Fruit fly (Drosophila melanogaster) whole organism, prepupa: ENCODE data around the gene Ugt303A1.
A peak's percentile ranks its signal among the peaks of the same experiment; 100 is the strongest.

Experiments
- Blimp-1 ChIP-seq: fragments of 200-800 bp; sonication (Bioruptor generic); optimal IDR thresholded peaks from 3 replicates; lab custom pipeline; 2017; ENCODE audit warnings: missing biosample characterization, missing genetic modification characterization, mild to moderate bottlenecking, moderate library complexity, missing genetic modification reagents
- CG10631 ChIP-seq: fragments of 200-800 bp; sonication (Bioruptor generic); optimal IDR thresholded peaks from 2 replicates; lab custom pipeline; 2016; ENCODE audit warnings: missing biosample characterization, missing genetic modification characterization
- CG11294 ChIP-seq: fragments of 200-800 bp; sonication (Bioruptor generic); IDR thresholded peaks from 2 replicates; pipeline ENCODE4 v1.3.6; 2022; ENCODE audit warnings: missing biosample characterization, missing genetic modification characterization
- CG11762 ChIP-seq: fragments of 200-800 bp; sonication (Bioruptor generic); optimal IDR thresholded peaks from 3 replicates; lab custom pipeline; 2016; ENCODE audit warnings: missing biosample characterization, missing genetic modification characterization; ENCODE audit not compliant: insufficient read depth
- CG15336 ChIP-seq: fragments of 200-800 bp; sonication (Bioruptor generic); IDR thresholded peaks from 2 replicates; pipeline ENCODE4 v1.3.6; 2022; ENCODE audit warnings: missing biosample characterization, missing genetic modification characterization
- CG1621 ChIP-seq: fragments of 200-800 bp; sonication (Bioruptor generic); optimal IDR thresholded peaks from 3 replicates; lab custom pipeline; 2018; ENCODE audit warnings: missing biosample characterization, mild to moderate bottlenecking, missing genetic modification characterization
- CG3032 ChIP-seq: fragments of 200-800 bp; optimal IDR thresholded peaks from 2 replicates; lab custom pipeline; 2019; ENCODE audit warnings: missing biosample characterization, mild to moderate bottlenecking, missing genetic modification characterization, moderate library complexity
- CG31627 ChIP-seq: fragments of 200-800 bp; sonication (Bioruptor generic); optimal IDR thresholded peaks from 3 replicates; lab custom pipeline; 2016; ENCODE audit warnings: missing biosample characterization, missing genetic modification characterization
- CG32006 ChIP-seq: fragments of 200-800 bp; sonication (Bioruptor generic); optimal IDR thresholded peaks from 3 replicates; lab custom pipeline; 2017; ENCODE audit warnings: missing biosample characterization, mild to moderate bottlenecking, missing genetic modification characterization
- CG34406 ChIP-seq: fragments of 200-800 bp; sonication (Bioruptor generic); optimal IDR thresholded peaks from 3 replicates; lab custom pipeline; 2016; ENCODE audit warnings: missing biosample characterization, missing genetic modification characterization
- CG3919 ChIP-seq: fragments of 200-800 bp; sonication (Bioruptor generic); optimal IDR thresholded peaks from 3 replicates; lab custom pipeline; 2016; ENCODE audit warnings: missing biosample characterization, missing genetic modification characterization
- CG6163 ChIP-seq: fragments of 200-800 bp; sonication (Bioruptor generic); IDR thresholded peaks from 3 replicates; pipeline ENCODE4 v1.3.6; 2022; ENCODE audit warnings: missing biosample characterization, missing genetic modification characterization
- CG6808 ChIP-seq: fragments of 200-800 bp; sonication (Bioruptor generic); optimal IDR thresholded peaks from 3 replicates; lab custom pipeline; 2017; ENCODE audit warnings: missing biosample characterization, missing genetic modification characterization, mild to moderate bottlenecking, moderate library complexity, missing genetic modification reagents
- CG6854 ChIP-seq: fragments of 200-800 bp; sonication (Bioruptor generic); optimal IDR thresholded peaks from 2 replicates; lab custom pipeline; 2017; ENCODE audit warnings: missing biosample characterization, mild to moderate bottlenecking, missing genetic modification characterization
- CG8119 ChIP-seq: fragments of 200-800 bp; sonication (Bioruptor generic); IDR thresholded peaks from 3 replicates; pipeline ENCODE4 v1.3.6; 2022; ENCODE audit warnings: missing biosample characterization, missing genetic modification characterization
- CG8632 ChIP-seq: fragments of 200-800 bp; sonication (Bioruptor generic); optimal IDR thresholded peaks from 3 replicates; lab custom pipeline; 2016; ENCODE audit warnings: missing biosample characterization, missing genetic modification characterization
- CG9139 ChIP-seq: fragments of 200-800 bp; sonication (Bioruptor generic); optimal IDR thresholded peaks from 3 replicates; lab custom pipeline; 2017; ENCODE audit warnings: missing biosample characterization, mild to moderate bottlenecking, missing genetic modification characterization
- Eip75B ChIP-seq: fragments of 200-800 bp; sonication (Bioruptor generic); optimal IDR thresholded peaks from 3 replicates; lab custom pipeline; 2016; ENCODE audit warnings: missing biosample characterization, missing genetic modification characterization
- Eip78C ChIP-seq: fragments of 200-800 bp; sonication (Bioruptor generic); peaks from one replicate; lab custom pipeline; 2016; ENCODE audit warnings: missing biosample characterization, missing genetic modification characterization
- Eip93F ChIP-seq: fragments of 200-800 bp; sonication (Bioruptor generic); optimal IDR thresholded peaks from 2 replicates; lab custom pipeline; 2016; ENCODE audit warnings: missing biosample characterization, mild to moderate bottlenecking, missing genetic modification characterization
- Ets96B ChIP-seq: fragments of 200-800 bp; optimal IDR thresholded peaks from 2 replicates; lab custom pipeline; 2019; ENCODE audit warnings: missing biosample characterization, mild to moderate bottlenecking, missing genetic modification characterization, moderate library complexity
- Gug ChIP-seq: fragments of 200-800 bp; sonication (Bioruptor generic); IDR thresholded peaks from 2 replicates; pipeline ENCODE4 v1.3.6; 2022; ENCODE audit warnings: missing biosample characterization, missing genetic modification characterization
- Hr39 ChIP-seq: fragments of 200-800 bp; sonication (Bioruptor generic); optimal IDR thresholded peaks from 2 replicates; lab custom pipeline; 2016; ENCODE audit warnings: missing biosample characterization, missing genetic modification characterization
- Hr4 ChIP-seq: fragments of 200-800 bp; sonication (Bioruptor generic); optimal IDR thresholded peaks from 3 replicates; lab custom pipeline; 2016; ENCODE audit warnings: missing biosample characterization, missing genetic modification characterization
- Lpt ChIP-seq: fragments of 200-800 bp; sonication (Bioruptor generic); optimal IDR thresholded peaks from 3 replicates; lab custom pipeline; 2016; ENCODE audit warnings: missing biosample characterization, missing genetic modification characterization
- OdsH ChIP-seq: fragments of 200-800 bp; sonication (Bioruptor generic); optimal IDR thresholded peaks from 3 replicates; lab custom pipeline; 2016; ENCODE audit warnings: missing biosample characterization, missing genetic modification characterization
- Smox ChIP-seq: fragments of 200-800 bp; sonication (Bioruptor generic); optimal IDR thresholded peaks from 3 replicates; lab custom pipeline; 2016; ENCODE audit warnings: missing biosample characterization, missing genetic modification characterization
- Sox102F ChIP-seq: fragments of 200-800 bp; sonication (Bioruptor generic); optimal IDR thresholded peaks from 2 replicates; lab custom pipeline; 2016; ENCODE audit warnings: missing biosample characterization, mild to moderate bottlenecking, missing genetic modification characterization
- Sox14 ChIP-seq: fragments of 200-800 bp; sonication (Bioruptor generic); optimal IDR thresholded peaks from 3 replicates; lab custom pipeline; 2016; ENCODE audit warnings: missing biosample characterization, missing genetic modification characterization
- Sox15 ChIP-seq: fragments of 200-800 bp; sonication (Bioruptor generic); optimal IDR thresholded peaks from 3 replicates; lab custom pipeline; 2016; ENCODE audit warnings: missing biosample characterization, missing genetic modification characterization
- achi ChIP-seq: fragments of 200-800 bp; sonication (Bioruptor generic); optimal IDR thresholded peaks from 3 replicates; lab custom pipeline; 2016; ENCODE audit warnings: missing biosample characterization, missing genetic modification characterization
- cyc ChIP-seq: fragments of 200-800 bp; sonication (Bioruptor generic); optimal IDR thresholded peaks from 3 replicates; lab custom pipeline; 2016; ENCODE audit warnings: missing biosample characterization, missing genetic modification characterization
- dsx ChIP-seq: fragments of 200-800 bp; optimal IDR thresholded peaks from 3 replicates; lab custom pipeline; 2019; ENCODE audit warnings: missing biosample characterization, mild to moderate bottlenecking, missing genetic modification characterization, moderate library complexity; ENCODE audit not compliant: poor library complexity, severe bottlenecking
- eg ChIP-seq: fragments of 200-800 bp; sonication (Bioruptor generic); IDR thresholded peaks from 3 replicates; pipeline ENCODE4 v1.3.6; 2022; ENCODE audit warnings: missing biosample characterization, missing genetic modification characterization
- esn ChIP-seq: fragments of 200-800 bp; sonication (Bioruptor generic); optimal IDR thresholded peaks from 2 replicates; lab custom pipeline; 2016; ENCODE audit warnings: missing biosample characterization, mild to moderate bottlenecking, missing genetic modification characterization, moderate library complexity
- fd59A ChIP-seq: fragments of 200-800 bp; sonication (Bioruptor generic); optimal IDR thresholded peaks from 2 replicates; lab custom pipeline; 2017; ENCODE audit warnings: missing biosample characterization, mild to moderate bottlenecking, missing genetic modification characterization, missing genetic modification reagents
- fd85E ChIP-seq: fragments of 200-800 bp; sonication (Bioruptor generic); optimal IDR thresholded peaks from 3 replicates; lab custom pipeline; 2016; ENCODE audit warnings: missing biosample characterization, missing genetic modification characterization
- fkh ChIP-seq: fragments of 200-800 bp; sonication (Bioruptor generic); optimal IDR thresholded peaks from 3 replicates; lab custom pipeline; 2017; ENCODE audit warnings: missing biosample characterization, mild to moderate bottlenecking, missing genetic modification characterization, moderate library complexity
- net ChIP-seq: fragments of 200-800 bp; sonication (Bioruptor generic); optimal IDR thresholded peaks from 3 replicates; lab custom pipeline; 2016; ENCODE audit warnings: missing biosample characterization, missing genetic modification characterization
- pdm3 ChIP-seq: fragments of 200-800 bp; sonication (Bioruptor generic); optimal IDR thresholded peaks from 3 replicates; lab custom pipeline; 2016; ENCODE audit warnings: missing biosample characterization, missing genetic modification characterization
- salr ChIP-seq, 2 experiments: fragments of 200-800 bp; sonication (Bioruptor generic); optimal IDR thresholded peaks; 3 replicates each; lab custom pipeline; 2016 to 2018; ENCODE audit warnings: missing biosample characterization in 2 of 2, missing genetic modification characterization in 2 of 2, mild to moderate bottlenecking in 1 of 2
- spab ChIP-seq: fragments of 200-800 bp; sonication (Bioruptor generic); optimal IDR thresholded peaks from 2 replicates; lab custom pipeline; 2017; ENCODE audit warnings: missing biosample characterization, mild to moderate bottlenecking, missing genetic modification characterization, missing genetic modification reagents
- vri ChIP-seq: fragments of 200-800 bp; sonication (Bioruptor generic); optimal IDR thresholded peaks from 3 replicates; lab custom pipeline; 2016; ENCODE audit warnings: missing biosample characterization, mild to moderate bottlenecking, missing genetic modification characterization

Gene Ugt303A1

dm6 chr3R:11216156-11216630 is 40.9 kb downstream of the Ugt303A1 start, which contains the start of the genes RpS25 and CG4820 (continued):
- peak; percentile 60 for TF ChIP-seq CG11762 (GFP tag; lab: Kevin White, UChicago)
- peak; percentile 41 for TF ChIP-seq Ets96B (tag; lab: Kevin White, UChicago)
- peak in 1 of 2 experiments; percentile 84 for TF ChIP-seq salr (GFP tag; optimal IDR thresholded peaks at IDR 0.05; lab: Kevin White, UChicago)
- TF ChIP-seq CG10631 (GFP tag; lab: Kevin White, UChicago) = no peak
- peak; percentile 88 for TF ChIP-seq net
- peak; percentile 82 for TF ChIP-seq eg (GFP tag; lab: Robert Waterston, UW)
- TF ChIP-seq OdsH (GFP tag; lab: Kevin White, UChicago) = peak; percentile 85
- TF ChIP-seq CG6808 (GFP tag; lab: Kevin White, UChicago) = peak; percentile 79
- TF ChIP-seq Hr39 (GFP tag; lab: Kevin White, UChicago) = peak; percentile 84
- peak; percentile 75 for TF ChIP-seq CG9139
- TF ChIP-seq CG15336 (GFP tag; lab: Robert Waterston, UW) = peak; percentile 24; the same call in 1 of the 2 replicates
- peak; percentile 84 for TF ChIP-seq fd85E
- peak; percentile 88 for TF ChIP-seq cyc
- peak; percentile 56 for TF ChIP-seq CG32006
- TF ChIP-seq Blimp-1 = peak; percentile 67
- peak; percentile 77; the same call in 2 of the 3 replicates for TF ChIP-seq CG6163
- TF ChIP-seq CG8632 = peak; percentile 73
- TF ChIP-seq CG8119 (GFP tag; lab: Robert Waterston, UW) = 0 out of 3 replicates have a peak, but pooled peaks have one; percentile 42
- peak; percentile 90 for TF ChIP-seq esn
- peak; percentile 79 for TF ChIP-seq CG1621 (tag; lab: Kevin White, UChicago)
- peak; percentile 31 for TF ChIP-seq dsx (GFP tag; lab: Kevin White, UChicago)
- TF ChIP-seq spab = peak; percentile 57
- TF ChIP-seq CG34406 (GFP tag; lab: Kevin White, UChicago) = peak; percentile 82

dm6 chr3R:11219883-11220282 is 44.6 kb downstream of the Ugt303A1 start, which contains the start of gene CG6689:
TSS of gene CG6689 (minus strand) at chr3R:11220064.
- TF ChIP-seq CG15336 (GFP tag; lab: Robert Waterston, UW) = 0 out of 2 replicates have a peak, but pooled peaks have one; percentile 10
- peak; percentile 2 for TF ChIP-seq Eip75B (GFP tag; lab: Kevin White, UChicago)
- TF ChIP-seq Hr4 (GFP tag; lab: Kevin White, UChicago) = no peak
- TF ChIP-seq esn = peak; percentile 33
- TF ChIP-seq Eip93F (GFP tag; lab: Kevin White, UChicago) = no peak
- peak; percentile 97 for TF ChIP-seq vri (GFP tag; lab: Kevin White, UChicago)
- TF ChIP-seq Gug (GFP tag; lab: Robert Waterston, UW) = no peak
- TF ChIP-seq Sox14 (GFP tag; lab: Kevin White, UChicago) = peak; percentile 53
- TF ChIP-seq Eip78C (GFP tag; lab: Kevin White, UChicago) = peak; percentile 35
- no peak for TF ChIP-seq Hr39 (GFP tag; lab: Kevin White, UChicago)
- peak; percentile 87 for TF ChIP-seq fkh (GFP tag; lab: Kevin White, UChicago)

dm6 chr3R:11221437-11222230 is 46.3 kb downstream of the Ugt303A1 start, which contains the start of the genes CG6693 and RpL3:
TSS of gene CG6693 (minus strand) at chr3R:11221639.
TSS of gene RpL3 (plus strand) at chr3R:11221894.
- peak; percentile 87 for TF ChIP-seq Sox102F (GFP tag; lab: Kevin White, UChicago)
- peak; percentile 53 for TF ChIP-seq fd85E
- TF ChIP-seq pdm3 (GFP tag; lab: Kevin White, UChicago) = peak; percentile 64
- TF ChIP-seq CG10631 (GFP tag; lab: Kevin White, UChicago) = no peak
- TF ChIP-seq Hr39 (GFP tag; lab: Kevin White, UChicago) = peak; percentile 34
- peak; percentile 75 for TF ChIP-seq CG9139
- peak; percentile 59 for TF ChIP-seq Ets96B (tag; lab: Kevin White, UChicago)
- peak; percentile 63 for TF ChIP-seq Smox (GFP tag; lab: Kevin White, UChicago)
- peak; percentile 76 for TF ChIP-seq CG3919 (GFP tag; lab: Kevin White, UChicago)
- peak; percentile 91 for TF ChIP-seq Eip78C (GFP tag; lab: Kevin White, UChicago)
- TF ChIP-seq CG6854 (GFP tag; lab: Kevin White, UChicago) = peak; percentile 93
- TF ChIP-seq CG6163 = peak; percentile 68
- TF ChIP-seq Hr4 (GFP tag; lab: Kevin White, UChicago) = no peak
- TF ChIP-seq Lpt = peak; percentile 11
- peak; percentile 22 for TF ChIP-seq CG31627 (GFP tag; lab: Kevin White, UChicago)
- peak; percentile 72; the same call in 2 of the 3 replicates for TF ChIP-seq eg (GFP tag; lab: Robert Waterston, UW)
- TF ChIP-seq achi (GFP tag; lab: Kevin White, UChicago) = peak; percentile 47
- peak; percentile 81 for TF ChIP-seq esn
- TF ChIP-seq fd59A (GFP tag; lab: Kevin White, UChicago) = peak; percentile 23
- TF ChIP-seq Sox15 (GFP tag; lab: Kevin White, UChicago) = no peak
- TF ChIP-seq CG3032 (tag; lab: Kevin White, UChicago) = peak; percentile 50
- no peak for TF ChIP-seq OdsH (GFP tag; lab: Kevin White, UChicago)
- TF ChIP-seq CG11294 (GFP tag; lab: Robert Waterston, UW) = no peak
- peak in 1 of 2 experiments; percentile 50 for TF ChIP-seq salr (GFP tag; optimal IDR thresholded peaks at IDR 0.05; lab: Kevin White, UChicago)
- peak; percentile 75 for TF ChIP-seq dsx (GFP tag; lab: Kevin White, UChicago)
- peak; percentile 83 for TF ChIP-seq Eip75B (GFP tag; lab: Kevin White, UChicago)
- peak; percentile 86 for TF ChIP-seq vri (GFP tag; lab: Kevin White, UChicago)
